Fruit fly (Drosophila melanogaster): Measurements from ENCODE around the gene CG46435.
A peak's percentile ranks its signal among the peaks of the same experiment; 100 is the strongest.

Gene CG46435

DNA sequence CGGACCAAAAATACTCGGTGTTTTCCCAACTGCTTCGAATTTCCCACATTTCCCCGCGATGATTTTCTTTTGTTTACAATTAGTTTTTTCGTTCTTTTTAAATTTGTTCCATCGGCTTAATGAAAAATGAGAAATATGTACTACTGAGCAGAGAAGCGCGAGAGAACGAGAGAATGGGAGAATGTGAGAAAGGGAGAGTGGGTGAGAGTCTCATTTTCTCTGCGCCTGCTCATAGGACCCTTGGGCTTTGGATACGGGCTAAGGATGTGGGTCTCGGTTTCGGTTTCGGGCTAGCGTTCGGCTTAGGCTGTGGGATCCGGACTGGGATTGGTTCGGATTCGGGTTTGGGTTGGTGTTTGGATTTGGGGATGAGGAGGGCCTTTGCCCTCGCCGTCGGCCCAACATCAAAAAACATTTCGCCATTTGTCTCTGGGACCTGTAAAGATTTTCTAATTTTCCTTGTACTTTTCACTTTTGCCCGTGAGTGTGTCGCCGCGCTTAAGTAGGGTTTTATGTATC is 35.9 kb downstream of the CG46435 start:
- TF ChIP-seq Hr96 (GFP tag; optimal IDR thresholded peaks at IDR 0.05): no peak
- no peak for TF ChIP-seq CG1620 (GFP tag; optimal IDR thresholded peaks at IDR 0.05)
- TF ChIP-seq ovo (GFP tag; optimal IDR thresholded peaks at IDR 0.05): no peak
- TF ChIP-seq CG33017 (tag; optimal IDR thresholded peaks at IDR 0.05): no peak
- no peak for TF ChIP-seq pad (GFP tag; optimal IDR thresholded peaks at IDR 0.05)
- TF ChIP-seq tj (GFP tag; optimal IDR thresholded peaks at IDR 0.05): no peak
- no peak for TF ChIP-seq cnc (optimal IDR thresholded peaks at IDR 0.05)
- no peak for TF ChIP-seq Mnt (GFP tag; optimal IDR thresholded peaks at IDR 0.05)
- no peak for TF ChIP-seq cic (GFP tag; optimal IDR thresholded peaks at IDR 0.05)
- TF ChIP-seq Clk (GFP tag; optimal IDR thresholded peaks at IDR 0.05): no peak
- no peak for TF ChIP-seq CG14711 (tag; optimal IDR thresholded peaks at IDR 0.05)
- TF ChIP-seq Crg-1 (GFP tag; optimal IDR thresholded peaks at IDR 0.05): no peak

- no peak for TF ChIP-seq tj (GFP tag; optimal IDR thresholded peaks at IDR 0.05)
- TF ChIP-seq Crg-1 (GFP tag; optimal IDR thresholded peaks at IDR 0.05): no peak
- TF ChIP-seq CG1620 (GFP tag; optimal IDR thresholded peaks at IDR 0.05): no peak
- no peak for TF ChIP-seq pad (GFP tag; optimal IDR thresholded peaks at IDR 0.05)
- no peak for TF ChIP-seq bab1 (GFP tag; optimal IDR thresholded peaks at IDR 0.05)
- no peak for TF ChIP-seq Clk (GFP tag; optimal IDR thresholded peaks at IDR 0.05)
- TF ChIP-seq CG5204 (GFP tag; optimal IDR thresholded peaks at IDR 0.05): no peak
These were observed 39.5 kb downstream of the CG46435 start, which contains the start of gene Shal for dm6 chr3L:19584369-19584915. Shal (minus strand) TSS chr3L:19584568.

DNA sequence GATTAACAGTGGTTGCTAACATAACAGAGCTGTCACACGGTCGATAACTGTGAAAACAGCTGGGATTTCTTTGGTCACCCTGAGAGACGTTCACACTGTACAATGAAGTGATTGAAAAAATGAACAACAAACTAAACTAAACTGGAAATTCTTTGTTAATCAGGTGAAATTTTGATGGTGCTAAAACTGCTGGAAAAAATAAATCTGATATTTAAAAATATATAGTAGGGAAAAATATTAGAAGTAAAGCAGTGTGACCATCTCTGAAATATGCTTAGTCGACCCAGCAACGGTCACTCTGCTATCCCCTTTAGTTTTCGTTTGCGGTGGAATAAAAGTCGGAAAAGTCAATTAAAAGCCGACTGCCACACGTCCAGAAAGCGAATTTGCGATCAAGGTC is 41.1 kb downstream of the CG46435 start, which contains the start of the genes CG9231 and CG9330:
CG9231 (minus strand) TSS at position 25 of the 400 bp plus-strand sequence.
CG9330 (plus strand) TSS at position 275 of the 400 bp plus-strand sequence.
- peak; percentile 46 for TF ChIP-seq CG33017 (tag; optimal IDR thresholded peaks at IDR 0.05)
- TF ChIP-seq tj (GFP tag; optimal IDR thresholded peaks at IDR 0.05): peak; percentile 28
- peak; percentile 38 for TF ChIP-seq CG5204 (GFP tag; optimal IDR thresholded peaks at IDR 0.05)
- peak; percentile 15 for TF ChIP-seq CG11617 (GFP tag; optimal IDR thresholded peaks at IDR 0.05)
- no peak for TF ChIP-seq CG14711 (tag; optimal IDR thresholded peaks at IDR 0.05)
- no peak for TF ChIP-seq kay (GFP tag; ENCODE audit: borderline replicate concordance)
- TF ChIP-seq CG7101 (tag; optimal IDR thresholded peaks at IDR 0.05): peak; percentile 33
- peak; percentile 10 for TF ChIP-seq toe (GFP tag; optimal IDR thresholded peaks at IDR 0.05)
- no peak for TF ChIP-seq Clk (GFP tag; optimal IDR thresholded peaks at IDR 0.05)
- TF ChIP-seq Hr96 (GFP tag; optimal IDR thresholded peaks at IDR 0.05): no peak
- peak; percentile 72 for TF ChIP-seq bab1 (GFP tag; optimal IDR thresholded peaks at IDR 0.05)
- no peak for TF ChIP-seq CG12768 (GFP tag; optimal IDR thresholded peaks at IDR 0.05)
- TF ChIP-seq Mnt (GFP tag; optimal IDR thresholded peaks at IDR 0.05): peak; percentile 45
- TF ChIP-seq CG1620 (GFP tag; optimal IDR thresholded peaks at IDR 0.05): peak; percentile 14

DNA sequence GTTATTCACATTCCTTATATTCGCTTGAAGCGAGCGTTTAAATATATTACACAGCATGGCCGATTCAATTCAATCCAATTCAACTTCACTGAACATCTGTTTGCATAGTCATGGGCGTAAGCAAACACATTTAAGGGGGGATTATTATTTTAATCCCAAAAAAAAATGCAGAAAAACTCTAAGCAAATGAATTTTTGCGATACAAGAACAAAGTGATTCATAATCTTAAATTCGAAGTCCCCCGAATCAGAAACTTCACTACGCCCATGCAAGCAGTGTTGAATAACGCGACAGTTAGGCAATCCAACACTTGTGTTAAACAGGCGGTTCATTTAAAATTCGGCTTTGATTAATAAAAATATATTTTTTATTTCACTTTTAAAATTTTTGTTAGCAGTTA is 45.5 kb downstream of the CG46435 start, which contains the start of gene CG14100:
CG14100 (minus strand) TSS at position 103 of the 400 bp plus-strand sequence.
- TF ChIP-seq Crg-1 (GFP tag; optimal IDR thresholded peaks at IDR 0.05) (peak; percentile 100), Clk (GFP tag; optimal IDR thresholded peaks at IDR 0.05) (peak; percentile 100), toe (GFP tag; optimal IDR thresholded peaks at IDR 0.05) (peak; percentile 100), CG33017 (tag; optimal IDR thresholded peaks at IDR 0.05) (peak; percentile 100), CG7101 (tag; optimal IDR thresholded peaks at IDR 0.05) (peak; percentile 100), cnc (optimal IDR thresholded peaks at IDR 0.05) (no peak), kay (GFP tag; ENCODE audit: borderline replicate concordance) (peak; percentile 100), cic (GFP tag; optimal IDR thresholded peaks at IDR 0.05) (peak; percentile 98), pad (GFP tag; optimal IDR thresholded peaks at IDR 0.05) (peak; percentile 98), CG1620 (GFP tag; optimal IDR thresholded peaks at IDR 0.05) (peak; percentile 100), CG12768 (GFP tag; optimal IDR thresholded peaks at IDR 0.05) (peak; percentile 100), CG14711 (tag; optimal IDR thresholded peaks at IDR 0.05) (peak; percentile 100), CG7045 (GFP tag; optimal IDR thresholded peaks at IDR 0.05) (peak; percentile 100), ovo (GFP tag; optimal IDR thresholded peaks at IDR 0.05) (peak; percentile 100), Hr96 (GFP tag; optimal IDR thresholded peaks at IDR 0.05) (peak; percentile 100), bab1 (GFP tag; optimal IDR thresholded peaks at IDR 0.05) (peak; percentile 100), tj (GFP tag; optimal IDR thresholded peaks at IDR 0.05) (peak; percentile 98), CG5204 (GFP tag; optimal IDR thresholded peaks at IDR 0.05) (peak; percentile 100), Mnt (GFP tag; optimal IDR thresholded peaks at IDR 0.05) (peak; percentile 100), CG11617 (GFP tag; optimal IDR thresholded peaks at IDR 0.05) (peak; percentile 100)
